Fruit fly (Drosophila melanogaster) Kc167 (cell line): ENCODE measurements around the gene CG10993.

ENCODE experiments used
- Myc ChIP-seq: fragments of >200 bp; optimal IDR thresholded peaks from 2 replicates; lab custom pipeline; 2017; ENCODE audit warnings: missing external identifiers
- Sin3A ChIP-seq: fragments of >200 bp; optimal IDR thresholded peaks from 2 replicates; lab custom pipeline; 2018; ENCODE audit warnings: missing external identifiers
- h ChIP-seq: fragments of >200 bp; optimal IDR thresholded peaks from 3 replicates; lab custom pipeline; 2018; ENCODE audit warnings: missing external identifiers
- insv ChIP-seq: fragments of >200 bp; optimal IDR thresholded peaks from 3 replicates; lab custom pipeline; 2018; ENCODE audit warnings: missing external identifiers
- psq ChIP-seq: fragments of >200 bp; optimal IDR thresholded peaks from 2 replicates; lab custom pipeline; 2017; ENCODE audit warnings: missing external identifiers
- ttk ChIP-seq: sonication (Bioruptor generic); optimal IDR thresholded peaks from 2 replicates; lab custom pipeline; 2017; ENCODE audit warnings: missing external identifiers

The CG10993 gene

dm6 chrX:13791011-13791410 is at the start of gene CG10993:
Gene CG10993, minus strand, starts transcription at chrX:13791111.
- no peak for TF ChIP-seq Sin3A (lab: Kevin White, UChicago)
- TF ChIP-seq Myc (lab: Kevin White, UChicago) = no peak
- TF ChIP-seq h = no peak

- TF ChIP-seq h (no peak), psq (lab: Kevin White, UChicago) (no peak), ttk (no peak), insv (no peak), Myc (lab: Kevin White, UChicago) (no peak), Sin3A (lab: Kevin White, UChicago) (no peak)
Measured at dm6 chrX:13840075-13840474, 49.2 kb upstream of the CG10993 start.

- TF ChIP-seq Myc (lab: Kevin White, UChicago) (no peak), insv (no peak), psq (lab: Kevin White, UChicago) (no peak)
Measured at dm6 chrX:13838892-13839291, 48.0 kb upstream of the CG10993 start.

- TF ChIP-seq Sin3A (lab: Kevin White, UChicago) (no peak), psq (lab: Kevin White, UChicago) (no peak), Myc (lab: Kevin White, UChicago) (no peak)
Measured at dm6 chrX:13838255-13838654, 47.3 kb upstream of the CG10993 start.

dm6 chrX:13830029-13830428 is 39.1 kb upstream of the CG10993 start, which contains the start of gene jub:
Gene jub, minus strand, starts transcription at chrX:13830317.
- TF ChIP-seq Sin3A (lab: Kevin White, UChicago) (no peak), h (no peak), ttk (no peak), Myc (lab: Kevin White, UChicago) (no peak), insv (no peak), psq (lab: Kevin White, UChicago) (no peak)

- TF ChIP-seq ttk = peak; percentile 91
- no peak for TF ChIP-seq Sin3A (lab: Kevin White, UChicago)
Measured at dm6 chrX:13828870-13829269, 38.0 kb upstream of the CG10993 start.

- TF ChIP-seq psq (lab: Kevin White, UChicago) = no peak
- no peak for TF ChIP-seq h
- no peak for TF ChIP-seq insv
- no peak for TF ChIP-seq Sin3A (lab: Kevin White, UChicago)
- TF ChIP-seq Myc (lab: Kevin White, UChicago) = no peak
- no peak for TF ChIP-seq ttk
Measured at dm6 chrX:13822753-13823152, 31.8 kb upstream of the CG10993 start, which contains the start of gene Nup93-1. Gene Nup93-1, plus strand, starts transcription at chrX:13822826.

- TF ChIP-seq insv = no peak
- TF ChIP-seq Myc (lab: Kevin White, UChicago) = no peak
- TF ChIP-seq ttk = no peak
- no peak for TF ChIP-seq psq (lab: Kevin White, UChicago)
- no peak for TF ChIP-seq Sin3A (lab: Kevin White, UChicago)
- no peak for TF ChIP-seq h
Measured at dm6 chrX:13821775-13822493, 31.0 kb upstream of the CG10993 start, which contains the start of gene Clic. Gene Clic, minus strand, starts transcription at chrX:13822307.

- TF ChIP-seq h (no peak), psq (lab: Kevin White, UChicago) (no peak), Myc (lab: Kevin White, UChicago) (no peak), insv (no peak), Sin3A (lab: Kevin White, UChicago) (no peak), ttk (no peak)
Measured at dm6 chrX:13821039-13821774, 30.3 kb upstream of the CG10993 start.

- TF ChIP-seq insv = no peak
- no peak for TF ChIP-seq psq (lab: Kevin White, UChicago)
- TF ChIP-seq ttk = no peak
- TF ChIP-seq Sin3A (lab: Kevin White, UChicago) = no peak
- no peak for TF ChIP-seq Myc (lab: Kevin White, UChicago)
- no peak for TF ChIP-seq h
Measured at dm6 chrX:13820310-13821038, 29.6 kb upstream of the CG10993 start.

dm6 chrX:13819682-13820081 is 28.8 kb upstream of the CG10993 start:
- TF ChIP-seq h (no peak), insv (no peak), psq (lab: Kevin White, UChicago) (no peak), Myc (lab: Kevin White, UChicago) (no peak), ttk (no peak), Sin3A (lab: Kevin White, UChicago) (no peak)

dm6 chrX:13818841-13819240 is 27.9 kb upstream of the CG10993 start:
- TF ChIP-seq h = no peak
- no peak for TF ChIP-seq insv
- TF ChIP-seq Myc (lab: Kevin White, UChicago) = no peak
- no peak for TF ChIP-seq psq (lab: Kevin White, UChicago)
- TF ChIP-seq Sin3A (lab: Kevin White, UChicago) = no peak
- no peak for TF ChIP-seq ttk

dm6 chrX:13818172-13818472 is 27.2 kb upstream of the CG10993 start:
- TF ChIP-seq Sin3A (lab: Kevin White, UChicago) (no peak), h (no peak), psq (lab: Kevin White, UChicago) (no peak), Myc (lab: Kevin White, UChicago) (no peak), insv (no peak), ttk (no peak)
